Fruit fly (Drosophila melanogaster) whole organism, prepupa: Measurements from ENCODE around the gene CG32647.
A peak's percentile ranks its signal among the peaks of the same experiment; 100 is the strongest.

Experiments
- CG10631 ChIP-seq: fragments of 200-800 bp; sonication (Bioruptor generic); optimal IDR thresholded peaks from 2 replicates; lab custom pipeline; 2016; ENCODE audit warnings: missing biosample characterization, missing genetic modification characterization
- CG10669 ChIP-seq: fragments of 200-800 bp; sonication (Bioruptor generic); optimal IDR thresholded peaks from 3 replicates; lab custom pipeline; 2018; ENCODE audit warnings: missing biosample characterization, mild to moderate bottlenecking, missing genetic modification characterization, moderate library complexity
- CG11294 ChIP-seq: fragments of 200-800 bp; sonication (Bioruptor generic); IDR thresholded peaks from 2 replicates; pipeline ENCODE4 v1.3.6; 2022; ENCODE audit warnings: missing biosample characterization, missing genetic modification characterization
- CG11762 ChIP-seq: fragments of 200-800 bp; sonication (Bioruptor generic); optimal IDR thresholded peaks from 3 replicates; lab custom pipeline; 2016; ENCODE audit warnings: missing biosample characterization, missing genetic modification characterization; ENCODE audit not compliant: insufficient read depth
- CG11902 ChIP-seq: fragments of 200-800 bp; sonication (Bioruptor generic); optimal IDR thresholded peaks from 3 replicates; lab custom pipeline; 2016; ENCODE audit warnings: missing biosample characterization, missing genetic modification characterization
- CG15336 ChIP-seq: fragments of 200-800 bp; sonication (Bioruptor generic); IDR thresholded peaks from 2 replicates; pipeline ENCODE4 v1.3.6; 2022; ENCODE audit warnings: missing biosample characterization, missing genetic modification characterization
- CG16779 ChIP-seq: fragments of 200-800 bp; sonication (Bioruptor generic); optimal IDR thresholded peaks from 3 replicates; lab custom pipeline; 2017; ENCODE audit warnings: missing biosample characterization, mild to moderate bottlenecking, missing genetic modification characterization
- CG3032 ChIP-seq: fragments of 200-800 bp; optimal IDR thresholded peaks from 2 replicates; lab custom pipeline; 2019; ENCODE audit warnings: missing biosample characterization, mild to moderate bottlenecking, missing genetic modification characterization, moderate library complexity
- CG32006 ChIP-seq: fragments of 200-800 bp; sonication (Bioruptor generic); optimal IDR thresholded peaks from 3 replicates; lab custom pipeline; 2017; ENCODE audit warnings: missing biosample characterization, mild to moderate bottlenecking, missing genetic modification characterization
- CG4318 ChIP-seq: fragments of 200-800 bp; sonication (Bioruptor generic); optimal IDR thresholded peaks from 3 replicates; lab custom pipeline; 2017; ENCODE audit warnings: missing biosample characterization, mild to moderate bottlenecking, missing genetic modification characterization
- CG6163 ChIP-seq: fragments of 200-800 bp; sonication (Bioruptor generic); IDR thresholded peaks from 3 replicates; pipeline ENCODE4 v1.3.6; 2022; ENCODE audit warnings: missing biosample characterization, missing genetic modification characterization
- CG6276 ChIP-seq: fragments of 200-800 bp; sonication (Bioruptor generic); optimal IDR thresholded peaks from 2 replicates; lab custom pipeline; 2017; ENCODE audit warnings: missing biosample characterization, mild to moderate bottlenecking, missing genetic modification characterization
- CG6808 ChIP-seq: fragments of 200-800 bp; sonication (Bioruptor generic); optimal IDR thresholded peaks from 3 replicates; lab custom pipeline; 2017; ENCODE audit warnings: missing biosample characterization, missing genetic modification characterization, mild to moderate bottlenecking, moderate library complexity, missing genetic modification reagents
- CG8119 ChIP-seq: fragments of 200-800 bp; sonication (Bioruptor generic); IDR thresholded peaks from 3 replicates; pipeline ENCODE4 v1.3.6; 2022; ENCODE audit warnings: missing biosample characterization, missing genetic modification characterization
- CG8319 ChIP-seq: fragments of 200-800 bp; sonication (Bioruptor generic); optimal IDR thresholded peaks from 3 replicates; lab custom pipeline; 2016; ENCODE audit warnings: missing biosample characterization, missing genetic modification characterization
- CG8632 ChIP-seq: fragments of 200-800 bp; sonication (Bioruptor generic); optimal IDR thresholded peaks from 3 replicates; lab custom pipeline; 2016; ENCODE audit warnings: missing biosample characterization, missing genetic modification characterization
- Eip78C ChIP-seq: fragments of 200-800 bp; sonication (Bioruptor generic); peaks from one replicate; lab custom pipeline; 2016; ENCODE audit warnings: missing biosample characterization, missing genetic modification characterization
- Ets21C ChIP-seq: fragments of 200-800 bp; sonication (Bioruptor generic); optimal IDR thresholded peaks from 3 replicates; lab custom pipeline; 2016; ENCODE audit warnings: missing biosample characterization, missing genetic modification characterization
- Ets96B ChIP-seq: fragments of 200-800 bp; optimal IDR thresholded peaks from 2 replicates; lab custom pipeline; 2019; ENCODE audit warnings: missing biosample characterization, mild to moderate bottlenecking, missing genetic modification characterization, moderate library complexity
- Gug ChIP-seq: fragments of 200-800 bp; sonication (Bioruptor generic); IDR thresholded peaks from 2 replicates; pipeline ENCODE4 v1.3.6; 2022; ENCODE audit warnings: missing biosample characterization, missing genetic modification characterization
- Hr39 ChIP-seq: fragments of 200-800 bp; sonication (Bioruptor generic); optimal IDR thresholded peaks from 2 replicates; lab custom pipeline; 2016; ENCODE audit warnings: missing biosample characterization, missing genetic modification characterization
- Hr4 ChIP-seq: fragments of 200-800 bp; sonication (Bioruptor generic); optimal IDR thresholded peaks from 3 replicates; lab custom pipeline; 2016; ENCODE audit warnings: missing biosample characterization, missing genetic modification characterization
- Lpt ChIP-seq: fragments of 200-800 bp; sonication (Bioruptor generic); optimal IDR thresholded peaks from 3 replicates; lab custom pipeline; 2016; ENCODE audit warnings: missing biosample characterization, missing genetic modification characterization
- OdsH ChIP-seq: fragments of 200-800 bp; sonication (Bioruptor generic); optimal IDR thresholded peaks from 3 replicates; lab custom pipeline; 2016; ENCODE audit warnings: missing biosample characterization, missing genetic modification characterization
- Smox ChIP-seq: fragments of 200-800 bp; sonication (Bioruptor generic); optimal IDR thresholded peaks from 3 replicates; lab custom pipeline; 2016; ENCODE audit warnings: missing biosample characterization, missing genetic modification characterization
- Sox102F ChIP-seq: fragments of 200-800 bp; sonication (Bioruptor generic); optimal IDR thresholded peaks from 2 replicates; lab custom pipeline; 2016; ENCODE audit warnings: missing biosample characterization, mild to moderate bottlenecking, missing genetic modification characterization
- Sox14 ChIP-seq: fragments of 200-800 bp; sonication (Bioruptor generic); optimal IDR thresholded peaks from 3 replicates; lab custom pipeline; 2016; ENCODE audit warnings: missing biosample characterization, missing genetic modification characterization
- achi ChIP-seq: fragments of 200-800 bp; sonication (Bioruptor generic); optimal IDR thresholded peaks from 3 replicates; lab custom pipeline; 2016; ENCODE audit warnings: missing biosample characterization, missing genetic modification characterization
- dsx ChIP-seq: fragments of 200-800 bp; optimal IDR thresholded peaks from 3 replicates; lab custom pipeline; 2019; ENCODE audit warnings: missing biosample characterization, mild to moderate bottlenecking, missing genetic modification characterization, moderate library complexity; ENCODE audit not compliant: poor library complexity, severe bottlenecking
- eg ChIP-seq: fragments of 200-800 bp; sonication (Bioruptor generic); IDR thresholded peaks from 3 replicates; pipeline ENCODE4 v1.3.6; 2022; ENCODE audit warnings: missing biosample characterization, missing genetic modification characterization
- fd59A ChIP-seq: fragments of 200-800 bp; sonication (Bioruptor generic); optimal IDR thresholded peaks from 2 replicates; lab custom pipeline; 2017; ENCODE audit warnings: missing biosample characterization, mild to moderate bottlenecking, missing genetic modification characterization, missing genetic modification reagents
- fd85E ChIP-seq: fragments of 200-800 bp; sonication (Bioruptor generic); optimal IDR thresholded peaks from 3 replicates; lab custom pipeline; 2016; ENCODE audit warnings: missing biosample characterization, missing genetic modification characterization
- lz ChIP-seq: fragments of 200-800 bp; sonication (Bioruptor generic); optimal IDR thresholded peaks from 3 replicates; lab custom pipeline; 2016; ENCODE audit warnings: missing biosample characterization, missing genetic modification characterization
- net ChIP-seq: fragments of 200-800 bp; sonication (Bioruptor generic); optimal IDR thresholded peaks from 3 replicates; lab custom pipeline; 2016; ENCODE audit warnings: missing biosample characterization, missing genetic modification characterization
- pdm3 ChIP-seq: fragments of 200-800 bp; sonication (Bioruptor generic); optimal IDR thresholded peaks from 3 replicates; lab custom pipeline; 2016; ENCODE audit warnings: missing biosample characterization, missing genetic modification characterization
- salr ChIP-seq, 2 experiments: fragments of 200-800 bp; sonication (Bioruptor generic); optimal IDR thresholded peaks; 3 replicates each; lab custom pipeline; 2016 to 2018; ENCODE audit warnings: missing biosample characterization in 2 of 2, missing genetic modification characterization in 2 of 2, mild to moderate bottlenecking in 1 of 2
- spab ChIP-seq: fragments of 200-800 bp; sonication (Bioruptor generic); optimal IDR thresholded peaks from 2 replicates; lab custom pipeline; 2017; ENCODE audit warnings: missing biosample characterization, mild to moderate bottlenecking, missing genetic modification characterization, missing genetic modification reagents
- ss ChIP-seq, 2 experiments: fragments of 200-800 bp; sonication (Bioruptor generic); optimal IDR thresholded peaks; 2 replicates in 1 of 2; 3 replicates in 1 of 2; lab custom pipeline; 2017 to 2018; ENCODE audit warnings: mild to moderate bottlenecking in 2 of 2, missing biosample characterization in 2 of 2, missing genetic modification characterization in 2 of 2, moderate library complexity in 1 of 2
- svp ChIP-seq: fragments of 200-800 bp; sonication (Bioruptor generic); peaks from one replicate; lab custom pipeline; 2016; ENCODE audit warnings: missing biosample characterization, missing genetic modification characterization
- topi ChIP-seq: fragments of 200-800 bp; sonication (Bioruptor generic); optimal IDR thresholded peaks from 3 replicates; lab custom pipeline; 2016; ENCODE audit warnings: missing biosample characterization, missing genetic modification characterization
- vri ChIP-seq: fragments of 200-800 bp; sonication (Bioruptor generic); optimal IDR thresholded peaks from 3 replicates; lab custom pipeline; 2016; ENCODE audit warnings: missing biosample characterization, mild to moderate bottlenecking, missing genetic modification characterization

Gene CG32647

dm6 chrX:12747746-12748710 lies 36.7 kb downstream of the CG32647 start (continued):
- TF ChIP-seq CG10669 (GFP tag; lab: Kevin White, UChicago) (peak; percentile 44), ss (GFP tag; optimal IDR thresholded peaks at IDR 0.05; lab: Kevin White, UChicago) (peak; percentile 46 to 58), Ets96B (tag; lab: Kevin White, UChicago) (peak; percentile 58), lz (GFP tag; lab: Kevin White, UChicago) (peak; percentile 37), topi (GFP tag; lab: Kevin White, UChicago) (peak; percentile 64), CG32006 (peak; percentile 68), CG8119 (GFP tag; lab: Robert Waterston, UW) (peak; percentile 16; the same call in 2 of the 3 replicates), CG4318 (peak; percentile 40), CG10631 (GFP tag; lab: Kevin White, UChicago) (peak; percentile 63), svp (GFP tag; lab: Kevin White, UChicago) (peak; percentile 83)

dm6 chrX:12745117-12745516 lies 39.6 kb downstream of the CG32647 start:
- no peak for TF ChIP-seq topi (GFP tag; lab: Kevin White, UChicago)
- TF ChIP-seq CG8632 (GFP tag; lab: Kevin White, UChicago), result no peak
- TF ChIP-seq lz (GFP tag; lab: Kevin White, UChicago), result no peak
- no peak for TF ChIP-seq CG15336 (GFP tag; lab: Robert Waterston, UW)
- no peak for TF ChIP-seq fd85E (GFP tag; lab: Kevin White, UChicago)
- TF ChIP-seq CG6808 (GFP tag; lab: Kevin White, UChicago), result no peak
- TF ChIP-seq CG11762 (GFP tag; lab: Kevin White, UChicago), result no peak
- no peak for TF ChIP-seq CG3032 (tag; lab: Kevin White, UChicago)
- TF ChIP-seq fd59A (GFP tag; lab: Kevin White, UChicago), result no peak
- no peak for TF ChIP-seq CG16779 (tag; lab: Kevin White, UChicago)
- TF ChIP-seq Lpt, result no peak
- no peak for TF ChIP-seq net (GFP tag; lab: Kevin White, UChicago)
- no peak for TF ChIP-seq Gug
- no peak for TF ChIP-seq spab (GFP tag; lab: Kevin White, UChicago)
- no peak for TF ChIP-seq CG11902 (GFP tag; lab: Kevin White, UChicago)
- TF ChIP-seq Sox14, result no peak

- peak; percentile 1 for TF ChIP-seq Hr4 (GFP tag; lab: Kevin White, UChicago)
- peak; percentile 29 for TF ChIP-seq OdsH (GFP tag; lab: Kevin White, UChicago)
- peak; percentile 47 for TF ChIP-seq Sox14
- TF ChIP-seq Hr39, result no peak
- peak; percentile 46 for TF ChIP-seq Eip78C (GFP tag; lab: Kevin White, UChicago)
- peak; percentile 33 for TF ChIP-seq CG16779 (tag; lab: Kevin White, UChicago)
- TF ChIP-seq topi (GFP tag; lab: Kevin White, UChicago), result peak; percentile 39
- peak; percentile 18 for TF ChIP-seq dsx (GFP tag; lab: Kevin White, UChicago)
- TF ChIP-seq CG11762 (GFP tag; lab: Kevin White, UChicago), result no peak
- TF ChIP-seq CG10631 (GFP tag; lab: Kevin White, UChicago), result peak; percentile 20
- TF ChIP-seq CG8319, result no peak
- peak; percentile 27 for TF ChIP-seq Ets96B (tag; lab: Kevin White, UChicago)
- TF ChIP-seq CG8119 (GFP tag; lab: Robert Waterston, UW), result peak; percentile 86
- TF ChIP-seq Gug, result peak; percentile 40
- TF ChIP-seq Sox102F (GFP tag; lab: Kevin White, UChicago), result peak; percentile 7
- peak; percentile 2 for TF ChIP-seq CG32006
- no peak for TF ChIP-seq Smox (GFP tag; lab: Kevin White, UChicago)
- peak; percentile 25 for TF ChIP-seq achi (GFP tag; lab: Kevin White, UChicago)
- TF ChIP-seq svp (GFP tag; lab: Kevin White, UChicago), result peak; percentile 68
- TF ChIP-seq pdm3 (GFP tag; lab: Kevin White, UChicago), result peak; percentile 25
- TF ChIP-seq vri (GFP tag; lab: Kevin White, UChicago), result peak; percentile 34
- peak; percentile 60 to 61 for TF ChIP-seq ss (GFP tag; optimal IDR thresholded peaks at IDR 0.05; lab: Kevin White, UChicago)
- TF ChIP-seq CG6276, result peak; percentile 73
- TF ChIP-seq CG11294 (GFP tag; lab: Robert Waterston, UW), result no peak
- peak; percentile 49 for TF ChIP-seq CG6808 (GFP tag; lab: Kevin White, UChicago)
- TF ChIP-seq CG6163 (GFP tag; lab: Robert Waterston, UW), result peak; percentile 84
- peak; percentile 72 for TF ChIP-seq CG15336 (GFP tag; lab: Robert Waterston, UW)
- no peak for TF ChIP-seq net (GFP tag; lab: Kevin White, UChicago)
- TF ChIP-seq Ets21C (GFP tag; lab: Kevin White, UChicago), result no peak
- TF ChIP-seq spab (GFP tag; lab: Kevin White, UChicago), result peak; percentile 11
- peak; percentile 83 for TF ChIP-seq eg
- TF ChIP-seq salr (GFP tag; optimal IDR thresholded peaks at IDR 0.05; lab: Kevin White, UChicago), result no peak
- TF ChIP-seq CG4318, result no peak
Measured at dm6 chrX:12744026-12744688, 40.6 kb downstream of the CG32647 start, which contains the start of gene CG4004. Gene CG4004, plus strand, starts transcription at chrX:12744212.
